Fruit fly (Drosophila melanogaster): ENCODE results near the gene CG4199.

Gene CG4199

dm6 chrX:2071878-2072817 lies 1.1 kb downstream of the CG4199 start, which contains the start of gene Rtca (continued):
- peak; percentile 83 for TF ChIP-seq dmrt99B (tag; optimal IDR thresholded peaks at IDR 0.05)
- TF ChIP-seq CG14050 (GFP tag; IDR thresholded peaks at IDR 0.05) = peak; percentile 53; the same call in 2 of the 3 replicates
- TF ChIP-seq Dip3 (GFP tag; optimal IDR thresholded peaks at IDR 0.05) = peak; percentile 18
- TF ChIP-seq CG5180 (GFP tag; optimal IDR thresholded peaks at IDR 0.05) = peak; percentile 41
- 0 out of 3 replicates have a peak, but pooled peaks have one; percentile 14 for TF ChIP-seq CG2889 (GFP tag; IDR thresholded peaks at IDR 0.05)
- peak; percentile 50; the same call in 1 of the 3 replicates for TF ChIP-seq ken (GFP tag; IDR thresholded peaks at IDR 0.05)
- TF ChIP-seq gsb-n (tag; optimal IDR thresholded peaks at IDR 0.05) = no peak
- TF ChIP-seq tio (GFP tag; optimal IDR thresholded peaks at IDR 0.05) = no peak
- peak; percentile 44; the same call in 1 of the 3 replicates for TF ChIP-seq H15 (GFP tag; IDR thresholded peaks at IDR 0.05)
- TF ChIP-seq ara (GFP tag; IDR thresholded peaks at IDR 0.05) = 0 out of 2 replicates have a peak, but pooled peaks have one; percentile 15
- peak; percentile 54 for TF ChIP-seq odd (GFP tag; optimal IDR thresholded peaks at IDR 0.05)
- TF ChIP-seq nau (GFP tag; optimal IDR thresholded peaks at IDR 0.05) = peak; percentile 8
- TF ChIP-seq Fer3 (tag; optimal IDR thresholded peaks at IDR 0.05) = peak; percentile 62
- TF ChIP-seq CG6272 (GFP tag; IDR thresholded peaks at IDR 0.05) = 0 out of 2 replicates have a peak, but pooled peaks have one; percentile 17
- TF ChIP-seq pzg (GFP tag; optimal IDR thresholded peaks at IDR 0.05) = peak; percentile 0
- TF ChIP-seq CG12659 (GFP tag; optimal IDR thresholded peaks at IDR 0.05) = peak; percentile 80
- TF ChIP-seq Pdp1 (GFP tag; optimal IDR thresholded peaks at IDR 0.05) = peak; percentile 49 to 70
- peak; percentile 69 for TF ChIP-seq nmo (GFP tag; optimal IDR thresholded peaks at IDR 0.05)
- TF ChIP-seq NK7.1 (GFP tag; optimal IDR thresholded peaks at IDR 0.05) = peak; percentile 41
- no peak for TF ChIP-seq stwl (tag; optimal IDR thresholded peaks at IDR 0.05)
- TF ChIP-seq CG11696 (GFP tag; IDR thresholded peaks at IDR 0.05) = peak; percentile 95
- TF ChIP-seq CG14441 (GFP tag; IDR thresholded peaks at IDR 0.05) = peak; percentile 78
- peak; percentile 53 for TF ChIP-seq CG2712 (tag; optimal IDR thresholded peaks at IDR 0.05)
- peak; percentile 70 for TF ChIP-seq CG3847 (GFP tag; IDR thresholded peaks at IDR 0.05)
- peak; percentile 37; the same call in 1 of the 2 replicates for TF ChIP-seq wor (GFP tag; IDR thresholded peaks at IDR 0.05)
- no peak for TF ChIP-seq CG10462 (GFP tag; optimal IDR thresholded peaks at IDR 0.05)
- no peak for TF ChIP-seq crol (GFP tag; IDR thresholded peaks at IDR 0.05)
- TF ChIP-seq CG3065 (GFP tag; optimal IDR thresholded peaks at IDR 0.05) = no peak
- TF ChIP-seq CG16863 (GFP tag; optimal IDR thresholded peaks at IDR 0.05) = peak; percentile 51
- TF ChIP-seq tgo (GFP tag; IDR thresholded peaks at IDR 0.05) = peak; percentile 72

- TF ChIP-seq Dek (tag; optimal IDR thresholded peaks at IDR 0.05) = peak; percentile 58
- TF ChIP-seq esg (GFP tag; conservative IDR thresholded peaks at IDR 0.05) = peak; percentile 75
- TF ChIP-seq CG11696 (GFP tag; IDR thresholded peaks at IDR 0.05) = peak; percentile 41; the same call in 1 of the 2 replicates
- TF ChIP-seq Jarid2 (GFP tag; optimal IDR thresholded peaks at IDR 0.05) = peak; percentile 11
- TF ChIP-seq CG15011 (GFP tag; optimal IDR thresholded peaks at IDR 0.05) = no peak
- TF ChIP-seq CG8924 (tag; optimal IDR thresholded peaks at IDR 0.05) = peak; percentile 37
- TF ChIP-seq CG10147 (GFP tag; optimal IDR thresholded peaks at IDR 0.05) = peak; percentile 11
- TF ChIP-seq CG8944 (GFP tag; optimal IDR thresholded peaks at IDR 0.05) = peak; percentile 9
- 0 out of 2 replicates have a peak, but pooled peaks have one; percentile 3 for TF ChIP-seq CG13287 (GFP tag; IDR thresholded peaks at IDR 0.05; ENCODE audit: partially characterized antibody)
- TF ChIP-seq fd3F (GFP tag; optimal IDR thresholded peaks at IDR 0.05) = peak; percentile 55
- TF ChIP-seq CG12391 (tag; optimal IDR thresholded peaks at IDR 0.05) = peak; percentile 39
- TF ChIP-seq D19B (GFP tag; optimal IDR thresholded peaks at IDR 0.05) = peak; percentile 78
- TF ChIP-seq CG11695 (GFP tag; IDR thresholded peaks at IDR 0.05) = peak; percentile 81
- TF ChIP-seq dpn (GFP tag; optimal IDR thresholded peaks at IDR 0.05) = peak; percentile 61 to 74
- peak; percentile 36 for TF ChIP-seq CHES-1-like (GFP tag; optimal IDR thresholded peaks at IDR 0.05)
- TF ChIP-seq CG17328 (GFP tag; IDR thresholded peaks at IDR 0.05) = peak; percentile 55; the same call in 1 of the 2 replicates
- TF ChIP-seq CG10543 (GFP tag; optimal IDR thresholded peaks at IDR 0.05) = peak; percentile 84
- peak; percentile 14 for TF ChIP-seq Mad (GFP tag; optimal IDR thresholded peaks at IDR 0.05)
- peak; percentile 43 for TF ChIP-seq Usf (GFP tag; optimal IDR thresholded peaks at IDR 0.05)
- no peak for TF ChIP-seq aop (GFP tag; IDR thresholded peaks at IDR 0.05)
Measured at dm6 chrX:2070708-2071063, 2.6 kb downstream of the CG4199 start.

Measured in whole organism, embryonic.